Fruit fly (Drosophila melanogaster) whole organism, embryonic: ENCODE results near the gene Rbbp5.

Experiments
- Adf1 ChIP-seq: fragments of 200-800 bp; sonication (Bioruptor generic); IDR thresholded peaks from 2 replicates; pipeline ENCODE4 v1.3.6; 2022; ENCODE audit warnings: missing biosample characterization, missing genetic modification characterization
- CG1024 ChIP-seq: fragments of 200-800 bp; sonication (Bioruptor generic); IDR thresholded peaks from 2 replicates; pipeline ENCODE4 v1.3.6; 2022; ENCODE audit warnings: missing biosample characterization, missing genetic modification characterization
- CG11247 ChIP-seq: fragments of 200-800 bp; sonication (Bioruptor generic); IDR thresholded peaks from 2 replicates; pipeline ENCODE4 v1.3.6; 2022; ENCODE audit warnings: missing biosample characterization, missing genetic modification characterization
- CG12659 ChIP-seq: fragments of 200-800 bp; sonication (Bioruptor generic); optimal IDR thresholded peaks from 3 replicates; lab custom pipeline; 2017; ENCODE audit warnings: mild to moderate bottlenecking, missing biosample characterization, missing genetic modification reagents, missing genetic modification characterization
- CG12744 ChIP-seq: fragments of 200-800 bp; sonication (Bioruptor generic); optimal IDR thresholded peaks from 2 replicates; lab custom pipeline; 2016; ENCODE audit warnings: missing biosample characterization, missing genetic modification characterization
- CG14441 ChIP-seq: fragments of 200-800 bp; sonication (Bioruptor generic); IDR thresholded peaks from 2 replicates; pipeline ENCODE4 v1.3.6; 2022; ENCODE audit warnings: missing biosample characterization, missing genetic modification characterization
- CG14667 ChIP-seq: fragments of 200-800 bp; sonication (Bioruptor generic); IDR thresholded peaks from 2 replicates; pipeline ENCODE4 v1.3.6; 2022; ENCODE audit warnings: missing biosample characterization, missing genetic modification characterization
- CG16863 ChIP-seq: fragments of 200-800 bp; sonication (Bioruptor generic); optimal IDR thresholded peaks from 3 replicates; lab custom pipeline; 2016; ENCODE audit warnings: missing biosample characterization, missing genetic modification characterization
- CG17612 ChIP-seq: fragments of 200-800 bp; sonication (Bioruptor generic); IDR thresholded peaks from 2 replicates; pipeline ENCODE4 v1.3.6; 2022; ENCODE audit warnings: missing biosample characterization, missing genetic modification characterization
- CG2129 ChIP-seq: fragments of 200-800 bp; sonication (Bioruptor generic); IDR thresholded peaks from 2 replicates; pipeline ENCODE4 v1.3.6; 2022; ENCODE audit warnings: missing biosample characterization, missing genetic modification characterization; ENCODE audit not compliant: partially characterized antibody
- CG2202 ChIP-seq: fragments of 200-800 bp; sonication (Bioruptor generic); optimal IDR thresholded peaks from 2 replicates; lab custom pipeline; 2018; ENCODE audit warnings: missing biosample characterization, mild to moderate bottlenecking, missing genetic modification characterization
- CG2875 ChIP-seq: fragments of 200-800 bp; sonication (Bioruptor generic); optimal IDR thresholded peaks from 2 replicates; lab custom pipeline; 2017; ENCODE audit warnings: missing biosample characterization, mild to moderate bottlenecking, missing genetic modification characterization, missing genetic modification reagents
- CG3163 ChIP-seq: fragments of 200-800 bp; sonication (Bioruptor generic); optimal IDR thresholded peaks from 3 replicates; lab custom pipeline; 2016; ENCODE audit warnings: missing biosample characterization, missing genetic modification characterization
- CG3995 ChIP-seq: fragments of 200-800 bp; sonication (Bioruptor generic); optimal IDR thresholded peaks from 3 replicates; lab custom pipeline; 2016; ENCODE audit warnings: missing biosample characterization, missing genetic modification characterization
- CG9817 ChIP-seq: fragments of 200-800 bp; sonication (Bioruptor generic); optimal IDR thresholded peaks from 2 replicates; lab custom pipeline; 2018; ENCODE audit warnings: missing biosample characterization, mild to moderate bottlenecking, missing genetic modification characterization, moderate library complexity
- Dp ChIP-seq: fragments of 200-800 bp; sonication (Bioruptor generic); optimal IDR thresholded peaks from 2 replicates; lab custom pipeline; 2018; ENCODE audit warnings: missing biosample characterization, mild to moderate bottlenecking, missing genetic modification characterization, moderate library complexity
- E2f2 ChIP-seq: fragments of 200-800 bp; sonication (Bioruptor generic); IDR thresholded peaks from 2 replicates; pipeline ENCODE4 v1.3.6; 2022; ENCODE audit warnings: missing biosample characterization, missing genetic modification characterization
- ERR ChIP-seq: fragments of 200-800 bp; sonication (Bioruptor generic); optimal IDR thresholded peaks from 2 replicates; lab custom pipeline; 2016; ENCODE audit warnings: missing biosample characterization, missing genetic modification characterization
- Fer1 ChIP-seq: fragments of 200-800 bp; sonication (Bioruptor generic); optimal IDR thresholded peaks from 2 replicates; lab custom pipeline; 2017; ENCODE audit warnings: missing biosample characterization, mild to moderate bottlenecking, missing genetic modification characterization
- HLH54F ChIP-seq: fragments of 200-800 bp; sonication (Bioruptor generic); optimal IDR thresholded peaks from 3 replicates; lab custom pipeline; 2016; ENCODE audit warnings: missing biosample characterization, missing genetic modification characterization
- Hsf ChIP-seq: fragments of 200-800 bp; sonication (Bioruptor generic); optimal IDR thresholded peaks from 3 replicates; lab custom pipeline; 2016; ENCODE audit warnings: missing biosample characterization, missing genetic modification characterization
- Kr ChIP-seq: fragments of 200-800 bp; sonication (Bioruptor generic); optimal IDR thresholded peaks from 2 replicates; lab custom pipeline; 2017; ENCODE audit warnings: missing biosample characterization, mild to moderate bottlenecking, missing genetic modification characterization
- Meics ChIP-seq: fragments of 200-800 bp; sonication (Bioruptor generic); optimal IDR thresholded peaks from 2 replicates; lab custom pipeline; 2017; ENCODE audit warnings: missing biosample characterization, mild to moderate bottlenecking, missing genetic modification characterization
- NC2β ChIP-seq: fragments of 200-800 bp; sonication (Bioruptor generic); optimal IDR thresholded peaks from 2 replicates; lab custom pipeline; 2016; ENCODE audit warnings: missing biosample characterization, missing genetic modification characterization
- Neu2 ChIP-seq: fragments of 200-800 bp; sonication (Bioruptor generic); optimal IDR thresholded peaks from 3 replicates; lab custom pipeline; 2016; ENCODE audit warnings: missing biosample characterization, missing genetic modification characterization, borderline replicate concordance
- Nf-YB ChIP-seq: fragments of 200-800 bp; sonication (Bioruptor generic); optimal IDR thresholded peaks from 3 replicates; lab custom pipeline; 2019; ENCODE audit warnings: missing biosample characterization, mild to moderate bottlenecking, missing genetic modification characterization, moderate library complexity
- Sin3A ChIP-seq: fragments of >200 bp; optimal IDR thresholded peaks from 2 replicates; lab custom pipeline; 2018
- Sox102F ChIP-seq: fragments of 200-800 bp; sonication (Bioruptor generic); optimal IDR thresholded peaks from 2 replicates; lab custom pipeline; 2018; ENCODE audit warnings: missing biosample characterization, mild to moderate bottlenecking, missing genetic modification characterization, moderate library complexity
- ase ChIP-seq: fragments of 200-800 bp; sonication (Bioruptor generic); IDR thresholded peaks from 3 replicates; pipeline ENCODE4 v1.3.6; 2022; ENCODE audit warnings: missing biosample characterization, missing genetic modification characterization
- ato ChIP-seq: fragments of 200-800 bp; sonication (Bioruptor generic); IDR thresholded peaks from 2 replicates; pipeline ENCODE4 v1.3.6; 2022; ENCODE audit warnings: missing biosample characterization, missing genetic modification characterization; ENCODE audit not compliant: partially characterized antibody
- bbx ChIP-seq: fragments of 200-800 bp; sonication (Bioruptor generic); IDR thresholded peaks from 2 replicates; pipeline ENCODE4 v1.3.6; 2022; ENCODE audit warnings: missing biosample characterization, missing genetic modification characterization; ENCODE audit not compliant: partially characterized antibody
- bigmax ChIP-seq: fragments of 200-800 bp; sonication (Bioruptor generic); optimal IDR thresholded peaks from 2 replicates; lab custom pipeline; 2018; ENCODE audit warnings: missing biosample characterization, mild to moderate bottlenecking, missing genetic modification characterization
- bowl ChIP-seq: fragments of 200-800 bp; sonication (Bioruptor generic); IDR thresholded peaks from 2 replicates; pipeline ENCODE4 v1.3.6; 2022; ENCODE audit warnings: missing biosample characterization, missing genetic modification characterization
- ci ChIP-seq: fragments of 200-800 bp; sonication (Bioruptor generic); IDR thresholded peaks from 3 replicates; pipeline ENCODE4 v1.3.6; 2022; ENCODE audit warnings: missing biosample characterization, missing genetic modification characterization
- emc ChIP-seq: fragments of 200-800 bp; sonication (Bioruptor generic); optimal IDR thresholded peaks from 2 replicates; lab custom pipeline; 2016; ENCODE audit warnings: missing biosample characterization, missing genetic modification characterization
- exex ChIP-seq: fragments of 200-800 bp; sonication (Bioruptor generic); optimal IDR thresholded peaks from 4 replicates; lab custom pipeline; 2018; ENCODE audit warnings: missing biosample characterization, mild to moderate bottlenecking, missing genetic modification characterization, moderate library complexity
- gro ChIP-seq: fragments of 200-800 bp; sonication (Bioruptor generic); optimal IDR thresholded peaks from 2 replicates; lab custom pipeline; 2016; ENCODE audit warnings: missing biosample characterization, missing genetic modification characterization
- hth ChIP-seq: fragments of >200 bp; optimal IDR thresholded peaks from 2 replicates; lab custom pipeline; 2017; ENCODE audit warnings: inconsistent platforms
- lov ChIP-seq, 2 experiments: fragments of 200-800 bp in 1 of 2; fragments of >200 bp in 1 of 2; sonication (Bioruptor generic) in 1 of 2; IDR thresholded peaks in 1 of 2; optimal IDR thresholded peaks in 1 of 2; 2 replicates in 1 of 2; 3 replicates in 1 of 2; pipeline versions ENCODE4 v1.3.6 to Lab custom; 2017 to 2022; ENCODE audit warnings: missing biosample characterization in 1 of 2, missing genetic modification characterization in 1 of 2
- pnt ChIP-seq: fragments of 200-800 bp; sonication (Bioruptor generic); optimal IDR thresholded peaks from 3 replicates; lab custom pipeline; 2016; ENCODE audit warnings: missing biosample characterization, missing genetic modification characterization
- psq ChIP-seq: fragments of 200-800 bp; sonication (Bioruptor generic); optimal IDR thresholded peaks from 2 replicates; lab custom pipeline; 2017; ENCODE audit warnings: missing biosample characterization, missing genetic modification characterization
- ro ChIP-seq: fragments of 200-800 bp; sonication (Bioruptor generic); IDR thresholded peaks from 2 replicates; pipeline ENCODE4 v1.3.6; 2022; ENCODE audit warnings: missing biosample characterization, missing genetic modification characterization
- sens-2 ChIP-seq: fragments of 200-800 bp; sonication (Bioruptor generic); IDR thresholded peaks from 2 replicates; pipeline ENCODE4 v1.3.6; 2022; ENCODE audit warnings: missing biosample characterization, missing genetic modification characterization
- sna ChIP-seq: fragments of 200-800 bp; sonication (Bioruptor generic); IDR thresholded peaks from 2 replicates; pipeline ENCODE4 v1.3.6; 2022; ENCODE audit warnings: missing biosample characterization, missing genetic modification characterization; ENCODE audit not compliant: partially characterized antibody
- ssp ChIP-seq: fragments of 200-800 bp; sonication (Bioruptor generic); IDR thresholded peaks from 2 replicates; pipeline ENCODE4 v1.3.6; 2022; ENCODE audit warnings: missing biosample characterization, missing genetic modification characterization
- sug ChIP-seq: fragments of 200-800 bp; optimal IDR thresholded peaks from 2 replicates; lab custom pipeline; 2019; ENCODE audit warnings: missing biosample characterization, mild to moderate bottlenecking, missing genetic modification characterization, moderate library complexity
- vvl ChIP-seq: fragments of 200-800 bp; sonication (Bioruptor generic); IDR thresholded peaks from 2 replicates; pipeline ENCODE4 v1.3.6; 2022; ENCODE audit warnings: missing biosample characterization, missing genetic modification characterization
- wdn ChIP-seq: fragments of 200-800 bp; sonication (Bioruptor generic); IDR thresholded peaks from 2 replicates; pipeline ENCODE4 v1.3.6; 2022; ENCODE audit warnings: missing biosample characterization, missing genetic modification characterization
- zfh2 ChIP-seq: fragments of 200-800 bp; sonication (Bioruptor generic); optimal IDR thresholded peaks from 2 replicates; lab custom pipeline; 2016; ENCODE audit warnings: missing biosample characterization, missing genetic modification characterization

The Rbbp5 gene

dm6 chr3L:20347762-20348580 lies at the start of gene Rbbp5, which contains the start of gene eRF1 (continued):
- TF ChIP-seq CG14667 (GFP tag; lab: Robert Waterston, UW) (no peak), wdn (GFP tag; lab: Robert Waterston, UW) (peak; percentile 66), bbx (peak; percentile 93), bigmax (GFP tag; lab: Kevin White, UChicago) (peak; percentile 78), CG12744 (GFP tag; lab: Kevin White, UChicago) (no peak), ssp (GFP tag; lab: Robert Waterston, UW) (no peak; the same call in 1 of the 2 replicates), Nf-YB (peak; percentile 44), Fer1 (GFP tag; lab: Kevin White, UChicago) (peak; percentile 22), CG11247 (no peak), pnt (GFP tag; lab: Kevin White, UChicago) (peak; percentile 57), Dp (GFP tag; lab: Kevin White, UChicago) (peak; percentile 2), ro (GFP tag; lab: Robert Waterston, UW) (no peak), Sin3A (no peak), vvl (GFP tag; lab: Robert Waterston, UW) (peak; percentile 16; the same call in 1 of the 2 replicates), zfh2 (peak; percentile 80), CG3995 (GFP tag; lab: Kevin White, UChicago) (peak; percentile 25), ci (GFP tag; lab: Robert Waterston, UW) (no peak), NC2β (GFP tag; lab: Kevin White, UChicago) (no peak), ase (peak; percentile 57; the same call in 2 of the 3 replicates), CG9817 (peak; percentile 83), bowl (no peak), CG2875 (GFP tag; lab: Kevin White, UChicago) (no peak), Neu2 (GFP tag; lab: Kevin White, UChicago) (no peak), Sox102F (GFP tag; lab: Kevin White, UChicago) (no peak), CG16863 (peak; percentile 32), sens-2 (GFP tag; lab: Robert Waterston, UW) (no peak), emc (GFP tag; lab: Kevin White, UChicago) (peak; percentile 9), CG14441 (GFP tag; lab: Robert Waterston, UW) (peak; percentile 75), Hsf (GFP tag; lab: Kevin White, UChicago) (peak; percentile 68), Kr (no peak), ERR (GFP tag; lab: Kevin White, UChicago) (peak; percentile 16), CG12659 (GFP tag; lab: Kevin White, UChicago) (peak; percentile 91), Meics (peak; percentile 60), HLH54F (GFP tag; lab: Kevin White, UChicago) (peak; percentile 75), lov (optimal IDR thresholded peaks at IDR 0.05; lab: Kevin White, UChicago) (no peak), lov (GFP tag; IDR thresholded peaks at IDR 0.05; lab: Robert Waterston, UW) (peak; percentile 64; the same call in 2 of the 3 replicates), ato (GFP tag; lab: Robert Waterston, UW) (peak; percentile 81), exex (peak; percentile 28), E2f2 (peak; percentile 24; the same call in 1 of the 2 replicates), psq (GFP tag; lab: Kevin White, UChicago) (peak; percentile 32), sug (tag; lab: Kevin White, UChicago) (peak; percentile 81), Adf1 (no peak), sna (GFP tag; lab: Robert Waterston, UW) (peak; percentile 81), CG17612 (peak; percentile 41; the same call in 1 of the 2 replicates), gro (GFP tag; lab: Kevin White, UChicago) (peak; percentile 14), CG3163 (no peak), CG2129 (peak; percentile 73), CG1024 (GFP tag; lab: Robert Waterston, UW) (peak; percentile 42; the same call in 1 of the 2 replicates), hth (lab: Kevin White, UChicago) (no peak), CG2202 (tag; lab: Kevin White, UChicago) (no peak)
